Fruit fly (Drosophila melanogaster) S2 (cell line): ENCODE measurements around the gene CG14966.

Experiments
- CG8478 ChIP-seq: fragments of >200 bp; optimal IDR thresholded peaks from 2 replicates; lab custom pipeline; 2018
- CTCF ChIP-seq, 2 experiments: fragments of >200 bp; optimal IDR thresholded peaks; 2 replicates each; lab custom pipeline; 2018

DNA sequence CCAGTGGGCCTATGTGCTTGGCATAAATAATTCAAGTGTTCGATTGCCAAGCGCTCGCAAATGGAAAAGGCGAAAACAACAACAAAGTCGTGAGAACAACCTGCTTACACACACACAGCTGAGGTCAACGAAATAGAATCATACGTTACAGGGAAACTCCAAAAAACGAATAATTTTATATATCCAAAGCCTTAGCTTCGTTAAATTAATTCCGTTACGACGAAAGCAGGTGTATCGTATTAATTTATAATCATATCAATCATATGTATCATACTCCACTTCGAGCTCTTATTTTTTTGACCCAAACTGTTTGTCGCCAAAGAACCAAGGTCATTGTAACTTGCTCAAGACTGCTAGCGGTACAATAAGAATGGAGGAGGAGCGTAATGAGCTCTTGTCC is 18.0 kb downstream of the CG14966 start:
- TF ChIP-seq CTCF (optimal IDR thresholded peaks at IDR 0.05; lab: Kevin White, UChicago) (no peak), CG8478 (lab: Kevin White, UChicago) (no peak)
